Worm (Caenorhabditis elegans) whole organism, early embryonic: ENCODE data around the gene Y69A2AR.18.

ENCODE experiments used
- pes-1 ChIP-seq: fragments of 200-800 bp; sonication (Bioruptor generic); IDR thresholded peaks from 2 replicates; pipeline ENCODE4 v1.3.6; 2022; ENCODE audit warnings: missing genetic modification reagents, missing genetic modification characterization, missing compliant biosample characterization
- scrt-1 ChIP-seq: fragments of 200-800 bp; sonication (Bioruptor generic); IDR thresholded peaks from 2 replicates; pipeline ENCODE4 v1.3.6; 2022; ENCODE audit warnings: missing genetic modification characterization, missing compliant biosample characterization
- sea-1 ChIP-seq: fragments of 200-800 bp; sonication (Bioruptor generic); conservative IDR thresholded peaks from 2 replicates; pipeline ENCODE4 v1.3.6; 2022; ENCODE audit warnings: missing genetic modification characterization, missing compliant biosample characterization

- TF ChIP-seq pes-1 (GFP tag; lab: Robert Waterston, UW) (no peak), scrt-1 (GFP tag; lab: Robert Waterston, UW) (no peak), sea-1 (GFP tag; lab: Robert Waterston, UW) (no peak)
Measured at ce11 chrIV:2466249-2466648, 29.3 kb upstream of the Y69A2AR.18 start.
